Fruit fly (Drosophila melanogaster) whole organism, embryonic: ENCODE data around the gene galene.
A peak's percentile ranks its signal among the peaks of the same experiment; 100 is the strongest.

Experiments
- Abd-B ChIP-seq: fragments of 200-800 bp; sonication (Bioruptor generic); optimal IDR thresholded peaks from 2 replicates; lab custom pipeline; 2018; ENCODE audit warnings: missing biosample characterization, mild to moderate bottlenecking, missing genetic modification characterization, moderate library complexity
- CG11723 ChIP-seq: fragments of 200-800 bp; sonication (Bioruptor generic); optimal IDR thresholded peaks from 2 replicates; lab custom pipeline; 2017; ENCODE audit warnings: missing biosample characterization, mild to moderate bottlenecking, missing genetic modification characterization
- CG13287 ChIP-seq: fragments of 200-800 bp; sonication (Bioruptor generic); IDR thresholded peaks from 2 replicates; pipeline ENCODE4 v1.3.6; 2022; ENCODE audit warnings: missing biosample characterization, missing genetic modification characterization; ENCODE audit not compliant: partially characterized antibody
- CG15073 ChIP-seq: fragments of 200-800 bp; sonication (Bioruptor generic); optimal IDR thresholded peaks from 2 replicates; lab custom pipeline; 2016; ENCODE audit warnings: missing biosample characterization, missing genetic modification characterization
- CG18476 ChIP-seq: fragments of 200-800 bp; sonication (Bioruptor generic); optimal IDR thresholded peaks from 2 replicates; lab custom pipeline; 2016; ENCODE audit warnings: missing biosample characterization, mild to moderate bottlenecking, missing genetic modification characterization
- CG18619 ChIP-seq: fragments of 200-800 bp; sonication (Bioruptor generic); optimal IDR thresholded peaks from 3 replicates; lab custom pipeline; 2017; ENCODE audit warnings: missing biosample characterization, mild to moderate bottlenecking, missing genetic modification characterization
- CG2120 ChIP-seq: fragments of 200-800 bp; sonication (Bioruptor generic); optimal IDR thresholded peaks from 3 replicates; lab custom pipeline; 2016; ENCODE audit warnings: missing biosample characterization, missing genetic modification characterization
- CG2129 ChIP-seq: fragments of 200-800 bp; sonication (Bioruptor generic); IDR thresholded peaks from 2 replicates; pipeline ENCODE4 v1.3.6; 2022; ENCODE audit warnings: missing biosample characterization, missing genetic modification characterization; ENCODE audit not compliant: partially characterized antibody
- CG2202 ChIP-seq: fragments of 200-800 bp; sonication (Bioruptor generic); optimal IDR thresholded peaks from 2 replicates; lab custom pipeline; 2018; ENCODE audit warnings: missing biosample characterization, mild to moderate bottlenecking, missing genetic modification characterization
- CG2712 ChIP-seq: fragments of 200-800 bp; optimal IDR thresholded peaks from 3 replicates; lab custom pipeline; 2019; ENCODE audit warnings: missing biosample characterization, mild to moderate bottlenecking, missing genetic modification characterization, moderate library complexity
- CG3838 ChIP-seq: fragments of 200-800 bp; sonication (Bioruptor generic); optimal IDR thresholded peaks from 3 replicates; lab custom pipeline; 2016; ENCODE audit warnings: missing biosample characterization, missing genetic modification characterization
- CG4707 ChIP-seq: fragments of 200-800 bp; sonication (Bioruptor generic); optimal IDR thresholded peaks from 2 replicates; lab custom pipeline; 2018; ENCODE audit warnings: missing biosample characterization, mild to moderate bottlenecking, missing genetic modification characterization, moderate library complexity
- CG6254 ChIP-seq: fragments of 200-800 bp; sonication (Bioruptor generic); optimal IDR thresholded peaks from 3 replicates; lab custom pipeline; 2017; ENCODE audit warnings: mild to moderate bottlenecking, missing biosample characterization, missing genetic modification reagents, missing genetic modification characterization
- CG6654 ChIP-seq: fragments of 200-800 bp; sonication (Bioruptor generic); optimal IDR thresholded peaks from 2 replicates; lab custom pipeline; 2017; ENCODE audit warnings: missing biosample characterization, mild to moderate bottlenecking, missing genetic modification characterization
- CG8089 ChIP-seq: fragments of 200-800 bp; sonication (Bioruptor generic); optimal IDR thresholded peaks from 3 replicates; lab custom pipeline; 2016; ENCODE audit warnings: missing biosample characterization, missing genetic modification characterization
- CG8290 ChIP-seq, 3 experiments: fragments of 200-800 bp; sonication (Bioruptor generic); optimal IDR thresholded peaks; 2 replicates each; lab custom pipeline; 2016 to 2019; ENCODE audit warnings: missing biosample characterization in 3 of 3, missing genetic modification characterization in 3 of 3, mild to moderate bottlenecking in 2 of 3, moderate library complexity in 1 of 3
- CG8924 ChIP-seq: fragments of 200-800 bp; optimal IDR thresholded peaks from 3 replicates; lab custom pipeline; 2019; ENCODE audit warnings: missing biosample characterization, mild to moderate bottlenecking, missing genetic modification characterization, moderate library complexity
- CHES-1-like ChIP-seq: fragments of 200-800 bp; sonication (Bioruptor generic); optimal IDR thresholded peaks from 2 replicates; lab custom pipeline; 2016; ENCODE audit warnings: missing biosample characterization, missing genetic modification characterization
- CkIIα-i1 ChIP-seq: fragments of 200-800 bp; sonication (Bioruptor generic); IDR thresholded peaks from 2 replicates; pipeline ENCODE4 v1.3.6; 2022; ENCODE audit warnings: missing biosample characterization, missing genetic modification characterization
- Dbx ChIP-seq: fragments of 200-800 bp; sonication (Bioruptor generic); IDR thresholded peaks from 3 replicates; pipeline ENCODE4 v1.3.6; 2022; ENCODE audit warnings: missing biosample characterization, missing genetic modification characterization
- Doc3 ChIP-seq: fragments of 200-800 bp; sonication (Bioruptor generic); IDR thresholded peaks from 3 replicates; pipeline ENCODE4 v1.3.6; 2022; ENCODE audit warnings: missing biosample characterization, missing genetic modification characterization; ENCODE audit not compliant: partially characterized antibody
- Elba2 ChIP-seq: fragments of 200-800 bp; sonication (Bioruptor generic); optimal IDR thresholded peaks from 3 replicates; lab custom pipeline; 2016; ENCODE audit warnings: missing biosample characterization, missing genetic modification characterization
- Gsc ChIP-seq: fragments of 200-800 bp; sonication (Bioruptor generic); IDR thresholded peaks from 2 replicates; pipeline ENCODE4 v1.3.6; 2022; ENCODE audit warnings: missing biosample characterization, missing genetic modification characterization
- H2.0 ChIP-seq: fragments of 200-800 bp; sonication (Bioruptor generic); IDR thresholded peaks from 2 replicates; pipeline ENCODE4 v1.3.6; 2022; ENCODE audit warnings: missing biosample characterization, missing genetic modification characterization
- HLH4C ChIP-seq: fragments of 200-800 bp; sonication (Bioruptor generic); IDR thresholded peaks from 3 replicates; pipeline ENCODE4 v1.3.6; 2022; ENCODE audit warnings: missing biosample characterization, missing genetic modification characterization; ENCODE audit not compliant: partially characterized antibody
- Hmx ChIP-seq: fragments of 200-800 bp; sonication (Bioruptor generic); optimal IDR thresholded peaks from 2 replicates; lab custom pipeline; 2016; ENCODE audit warnings: missing biosample characterization, missing genetic modification characterization
- Lhr ChIP-seq: fragments of 200-800 bp; sonication (Bioruptor generic); optimal IDR thresholded peaks from 3 replicates; lab custom pipeline; 2017; ENCODE audit warnings: mild to moderate bottlenecking, missing biosample characterization, missing genetic modification reagents, missing genetic modification characterization
- Lim3 ChIP-seq: fragments of 200-800 bp; sonication (Bioruptor generic); IDR thresholded peaks from 2 replicates; pipeline ENCODE4 v1.3.6; 2022; ENCODE audit warnings: missing biosample characterization, missing genetic modification characterization
- NFAT ChIP-seq: fragments of 200-800 bp; sonication (Bioruptor generic); IDR thresholded peaks from 2 replicates; pipeline ENCODE4 v1.3.6; 2022; ENCODE audit warnings: missing biosample characterization, missing genetic modification characterization
- Side ChIP-seq: fragments of 200-800 bp; sonication (Bioruptor generic); optimal IDR thresholded peaks from 2 replicates; lab custom pipeline; 2016; ENCODE audit warnings: missing biosample characterization, missing genetic modification characterization
- Six4 ChIP-seq: fragments of 200-800 bp; sonication (Bioruptor generic); optimal IDR thresholded peaks from 2 replicates; lab custom pipeline; 2016; ENCODE audit warnings: missing biosample characterization, missing genetic modification characterization
- Trl ChIP-seq, 3 experiments: fragments of >200 bp in 2 of 3; fragments of 200-800 bp in 1 of 3; sonication (Bioruptor generic) in 1 of 3; optimal IDR thresholded peaks; 2 replicates in 1 of 3; 3 replicates in 2 of 3; lab custom pipeline; 2016 to 2017; ENCODE audit warnings: missing biosample characterization in 1 of 3, missing genetic modification characterization in 1 of 3
- al ChIP-seq: fragments of 200-800 bp; sonication (Bioruptor generic); IDR thresholded peaks from 2 replicates; pipeline ENCODE4 v1.3.6; 2022; ENCODE audit warnings: missing biosample characterization, missing genetic modification characterization
- ase ChIP-seq: fragments of 200-800 bp; sonication (Bioruptor generic); IDR thresholded peaks from 3 replicates; pipeline ENCODE4 v1.3.6; 2022; ENCODE audit warnings: missing biosample characterization, missing genetic modification characterization
- bab2 ChIP-seq: fragments of 200-800 bp; sonication (Bioruptor generic); optimal IDR thresholded peaks from 2 replicates; lab custom pipeline; 2016; ENCODE audit warnings: missing biosample characterization, missing genetic modification characterization
- cas ChIP-seq: fragments of 200-800 bp; sonication (Bioruptor generic); IDR thresholded peaks from 2 replicates; pipeline ENCODE4 v1.3.6; 2022; ENCODE audit warnings: missing biosample characterization, missing genetic modification characterization
- chinmo ChIP-seq: fragments of 200-800 bp; sonication (Bioruptor generic); IDR thresholded peaks from 4 replicates; pipeline ENCODE4 v1.3.6; 2022; ENCODE audit warnings: missing biosample characterization, missing genetic modification characterization; ENCODE audit not compliant: partially characterized antibody
- crp ChIP-seq, 2 experiments: fragments of 200-800 bp; sonication (Bioruptor generic); optimal IDR thresholded peaks; 2 replicates in 1 of 2; 3 replicates in 1 of 2; lab custom pipeline; 2017; ENCODE audit warnings: missing biosample characterization in 2 of 2, missing genetic modification characterization in 2 of 2, mild to moderate bottlenecking in 1 of 2, moderate library complexity in 1 of 2
- dan ChIP-seq: fragments of 200-800 bp; sonication (Bioruptor generic); IDR thresholded peaks from 2 replicates; pipeline ENCODE4 v1.3.6; 2022; ENCODE audit warnings: missing biosample characterization, missing genetic modification characterization
- dysf ChIP-seq: fragments of 200-800 bp; sonication (Bioruptor generic); IDR thresholded peaks from 3 replicates; pipeline ENCODE4 v1.3.6; 2022; ENCODE audit warnings: missing biosample characterization, missing genetic modification characterization
- gsb ChIP-seq: fragments of 200-800 bp; sonication (Bioruptor generic); IDR thresholded peaks from 2 replicates; pipeline ENCODE4 v1.3.6; 2022; ENCODE audit warnings: missing biosample characterization, missing genetic modification characterization
- her ChIP-seq: fragments of 200-800 bp; sonication (Bioruptor generic); optimal IDR thresholded peaks from 2 replicates; lab custom pipeline; 2016; ENCODE audit warnings: missing biosample characterization, missing genetic modification characterization
- lilli ChIP-seq: fragments of 200-800 bp; sonication (Bioruptor generic); optimal IDR thresholded peaks from 3 replicates; lab custom pipeline; 2016; ENCODE audit warnings: missing biosample characterization, missing genetic modification characterization
- mam ChIP-seq: fragments of 200-800 bp; sonication (Bioruptor generic); optimal IDR thresholded peaks from 3 replicates; lab custom pipeline; 2016; ENCODE audit warnings: missing biosample characterization, missing genetic modification characterization
- onecut ChIP-seq: fragments of 200-800 bp; sonication (Bioruptor generic); IDR thresholded peaks from 2 replicates; pipeline ENCODE4 v1.3.6; 2022; ENCODE audit warnings: missing biosample characterization, missing genetic modification characterization
- pb ChIP-seq: fragments of 200-800 bp; sonication (Bioruptor generic); optimal IDR thresholded peaks from 3 replicates; lab custom pipeline; 2016; ENCODE audit warnings: missing biosample characterization, missing genetic modification characterization
- peb ChIP-seq: fragments of 200-800 bp; sonication (Bioruptor generic); IDR thresholded peaks from 2 replicates; pipeline ENCODE4 v1.3.6; 2022; ENCODE audit warnings: missing biosample characterization, missing genetic modification characterization
- sens ChIP-seq: fragments of 200-800 bp; sonication (Bioruptor generic); peaks from one replicate; lab custom pipeline; 2016; ENCODE audit warnings: missing biosample characterization, missing genetic modification characterization

The galene gene

dm6 chr3L:1204674-1205547 is 30.6 kb upstream of the galene start, which contains the start of gene CG9119 (continued):
- TF ChIP-seq HLH4C (GFP tag; lab: Robert Waterston, UW) (no peak), Gsc (GFP tag; lab: Robert Waterston, UW) (no peak), pb (peak; percentile 67), CG6654 (GFP tag; lab: Kevin White, UChicago) (peak; percentile 32), al (GFP tag; lab: Robert Waterston, UW) (no peak; the same call in 1 of the 2 replicates), peb (GFP tag; lab: Robert Waterston, UW) (0 out of 2 replicates have a peak, but pooled peaks have one; percentile 13), CG15073 (GFP tag; lab: Kevin White, UChicago) (no peak), Dbx (GFP tag; lab: Robert Waterston, UW) (peak; percentile 55; the same call in 1 of the 3 replicates), CG6254 (GFP tag; lab: Kevin White, UChicago) (peak; percentile 88), Elba2 (no peak), CG18476 (GFP tag; lab: Kevin White, UChicago) (peak; percentile 32), Hmx (GFP tag; lab: Kevin White, UChicago) (peak; percentile 15), CG13287 (GFP tag; lab: Robert Waterston, UW) (no peak), dysf (GFP tag; lab: Robert Waterston, UW) (peak; percentile 70), cas (0 out of 2 replicates have a peak, but pooled peaks have one; percentile 12), CG2202 (tag; lab: Kevin White, UChicago) (peak; percentile 17), crp (GFP tag; optimal IDR thresholded peaks at IDR 0.05; lab: Kevin White, UChicago) (no peak), NFAT (GFP tag; lab: Robert Waterston, UW) (no peak), CG2712 (tag; lab: Kevin White, UChicago) (peak; percentile 66), CG11723 (GFP tag; lab: Kevin White, UChicago) (peak; percentile 37), CkIIα-i1 (GFP tag; lab: Robert Waterston, UW) (no peak), ase (GFP tag; lab: Robert Waterston, UW) (0 out of 3 replicates have a peak, but pooled peaks have one; percentile 11), CG8089 (GFP tag; lab: Kevin White, UChicago) (peak; percentile 31), Lhr (GFP tag; lab: Kevin White, UChicago) (no peak), her (GFP tag; lab: Kevin White, UChicago) (peak; percentile 65), Six4 (GFP tag; lab: Kevin White, UChicago) (peak; percentile 54), CG2129 (GFP tag; lab: Robert Waterston, UW) (no peak), CG4707 (GFP tag; lab: Kevin White, UChicago) (no peak), onecut (GFP tag; lab: Robert Waterston, UW) (peak; percentile 10; the same call in 1 of the 2 replicates), gsb (GFP tag; lab: Robert Waterston, UW) (no peak), lilli (GFP tag; lab: Kevin White, UChicago) (peak; percentile 72), sens (peak; percentile 90), CG18619 (GFP tag; lab: Kevin White, UChicago) (peak; percentile 63), H2.0 (no peak), CG8924 (tag; lab: Kevin White, UChicago) (peak; percentile 68), Doc3 (GFP tag; lab: Robert Waterston, UW) (no peak), Abd-B (peak; percentile 54), Lim3 (GFP tag; lab: Robert Waterston, UW) (peak; percentile 39; the same call in 1 of the 2 replicates), CG3838 (GFP tag; lab: Kevin White, UChicago) (no peak), Trl (optimal IDR thresholded peaks at IDR 0.05; lab: Kevin White, UChicago) (no peak), Trl (GFP tag; optimal IDR thresholded peaks at IDR 0.05; lab: Kevin White, UChicago) (peak; percentile 55), chinmo (GFP tag; lab: Robert Waterston, UW) (0 out of 4 replicates have a peak, but pooled peaks have one; percentile 33), CHES-1-like (GFP tag; lab: Kevin White, UChicago) (peak; percentile 71), mam (GFP tag; lab: Kevin White, UChicago) (peak; percentile 80), Side (GFP tag; lab: Kevin White, UChicago) (peak; percentile 68), bab2 (GFP tag; lab: Kevin White, UChicago) (peak; percentile 37), CG8290 (GFP tag; optimal IDR thresholded peaks at IDR 0.05; lab: Kevin White, UChicago) (no peak), CG8290 (tag; optimal IDR thresholded peaks at IDR 0.05; lab: Kevin White, UChicago) (peak in 1 of 2 experiments; percentile 35), CG2120 (GFP tag; lab: Kevin White, UChicago) (peak; percentile 87), dan (GFP tag; lab: Robert Waterston, UW) (no peak)
